Worm (Caenorhabditis elegans): ENCODE measurements around the gene srh-131.

The srh-131 gene

DNA sequence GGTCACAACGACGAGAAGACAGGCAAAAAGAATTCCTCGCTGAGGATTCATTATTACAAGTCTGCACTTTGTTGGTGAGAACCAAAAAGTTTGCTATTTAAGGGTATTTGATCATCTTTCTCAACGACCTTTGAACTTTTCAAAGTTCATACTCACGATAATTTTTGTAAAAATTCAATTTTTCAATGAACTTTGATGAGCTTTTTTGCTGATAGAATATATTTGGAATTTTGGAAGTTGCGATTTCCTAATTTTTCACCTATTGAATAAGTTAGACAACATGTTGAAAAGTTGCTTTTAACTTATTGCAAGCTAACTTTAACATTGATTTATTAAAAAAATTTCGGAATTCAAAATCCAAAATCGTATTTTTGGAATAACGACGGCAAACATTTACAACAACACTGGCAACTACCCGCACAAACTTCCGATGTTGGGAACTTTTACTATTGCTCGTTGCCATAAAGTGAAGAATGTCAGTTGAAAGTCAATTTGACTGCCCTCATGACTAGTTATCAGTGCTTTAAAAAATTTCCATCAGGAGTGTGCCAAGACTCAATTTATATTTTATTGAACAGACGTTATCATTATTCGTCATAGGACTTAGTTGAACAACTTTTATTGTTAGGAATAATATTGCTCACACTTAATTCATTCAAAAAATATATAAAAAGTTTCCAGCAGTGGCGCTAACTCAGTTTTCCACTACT is 17.5 kb downstream of the srh-131 start, which contains the start of the genes F49H6.8 and F49H6.5:
Gene F49H6.8, minus strand, starts transcription at position 51 of the 710 bp plus-strand sequence.
Gene F49H6.5, plus strand, starts transcription at position 629 of the 710 bp plus-strand sequence.
- TF ChIP-seq php-3 (GFP tag; IDR thresholded peaks at IDR 0.05) (peak; percentile 67; the same call in 1 of the 2 replicates), nhr-28 (tag; optimal IDR thresholded peaks at IDR 0.05) (peak; percentile 64), F10B5.3 (tag; optimal IDR thresholded peaks at IDR 0.05) (no peak), dmd-6 (GFP tag; IDR thresholded peaks at IDR 0.05) (peak; percentile 52), lsy-2 (tag; optimal IDR thresholded peaks at IDR 0.05) (no peak), lin-1 (GFP tag; IDR thresholded peaks at IDR 0.05) (no peak), hlh-11 (tag; optimal IDR thresholded peaks at IDR 0.05) (no peak), snpc-4 (tag; optimal IDR thresholded peaks at IDR 0.05) (no peak)

DNA sequence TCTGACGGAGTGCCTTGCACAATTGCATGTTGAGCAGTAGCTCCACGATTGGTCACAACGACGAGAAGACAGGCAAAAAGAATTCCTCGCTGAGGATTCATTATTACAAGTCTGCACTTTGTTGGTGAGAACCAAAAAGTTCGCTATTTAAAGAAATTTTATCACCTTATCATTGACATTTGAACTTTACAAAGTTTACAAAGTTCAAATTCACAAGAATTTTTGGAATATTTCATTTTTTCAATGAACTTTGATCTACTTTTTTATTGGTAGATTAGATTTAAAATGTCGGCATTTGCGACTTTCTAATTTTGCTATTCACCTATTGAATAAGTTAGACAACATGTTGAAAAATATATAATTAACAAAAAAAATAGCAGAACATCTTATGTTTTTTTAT is 21.0 kb downstream of the srh-131 start, which contains the start of gene F49H6.15:
Gene F49H6.15, minus strand, starts transcription at position 101 of the 400 bp plus-strand sequence.
- TF ChIP-seq ceh-28 (tag; optimal IDR thresholded peaks at IDR 0.05) (no peak), ces-1 (GFP tag; optimal IDR thresholded peaks at IDR 0.05) (no peak), vab-7 (GFP tag; IDR thresholded peaks at IDR 0.05) (no peak), tag-97 (GFP tag; IDR thresholded peaks at IDR 0.05) (no peak), spr-3 (GFP tag; optimal IDR thresholded peaks at IDR 0.05) (no peak), tra-1 (GFP tag; IDR thresholded peaks at IDR 0.05) (no peak), daf-19 (GFP tag; conservative IDR thresholded peaks at IDR 0.05) (no peak)

DNA sequence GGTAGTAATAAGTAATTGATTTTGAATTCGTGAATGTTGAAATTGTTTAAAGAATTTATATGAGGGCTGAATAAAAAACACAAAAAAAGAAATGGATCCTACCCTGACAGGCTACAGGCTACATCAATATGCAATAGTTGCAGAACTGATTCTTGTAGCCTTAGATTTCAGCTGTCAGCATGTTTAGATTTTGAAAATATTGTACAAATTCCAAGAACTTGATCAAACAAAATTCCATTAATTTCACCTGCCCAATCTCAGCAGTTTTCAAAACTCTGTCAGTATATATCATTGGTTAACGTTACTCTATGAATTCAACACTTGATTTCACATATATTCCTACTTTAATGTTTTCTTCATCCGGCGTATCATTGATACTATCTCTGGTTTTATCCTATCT is 25.1 kb downstream of the srh-131 start:
- TF ChIP-seq skn-1 (tag; optimal IDR thresholded peaks at IDR 0.05) (no peak), mdl-1 (tag; optimal IDR thresholded peaks at IDR 0.05) (no peak), dmd-9 (GFP tag; IDR thresholded peaks at IDR 0.05) (no peak), daf-16 (GFP tag; optimal IDR thresholded peaks at IDR 0.05) (no peak), daf-16 (tag; optimal IDR thresholded peaks at IDR 0.05) (no peak), hmg-1.1 (GFP tag; IDR thresholded peaks at IDR 0.05) (no peak), Y75B8A.6 (GFP tag; IDR thresholded peaks at IDR 0.05) (no peak), mep-1 (tag; optimal IDR thresholded peaks at IDR 0.05) (no peak), fos-1 (tag; optimal IDR thresholded peaks at IDR 0.05) (no peak), F49E8.2 (tag; optimal IDR thresholded peaks at IDR 0.05; ENCODE audit: borderline replicate concordance) (no peak), daf-8 (GFP tag; IDR thresholded peaks at IDR 0.05) (no peak), daf-12 (tag; optimal IDR thresholded peaks at IDR 0.05) (no peak), hlh-11 (tag; optimal IDR thresholded peaks at IDR 0.05) (no peak), lin-1 (GFP tag; IDR thresholded peaks at IDR 0.05) (no peak), ZK546.5 (tag; optimal IDR thresholded peaks at IDR 0.05) (no peak), nhr-25 (tag; optimal IDR thresholded peaks at IDR 0.05; ENCODE audit: borderline replicate concordance, insufficient read depth) (no peak)

DNA sequence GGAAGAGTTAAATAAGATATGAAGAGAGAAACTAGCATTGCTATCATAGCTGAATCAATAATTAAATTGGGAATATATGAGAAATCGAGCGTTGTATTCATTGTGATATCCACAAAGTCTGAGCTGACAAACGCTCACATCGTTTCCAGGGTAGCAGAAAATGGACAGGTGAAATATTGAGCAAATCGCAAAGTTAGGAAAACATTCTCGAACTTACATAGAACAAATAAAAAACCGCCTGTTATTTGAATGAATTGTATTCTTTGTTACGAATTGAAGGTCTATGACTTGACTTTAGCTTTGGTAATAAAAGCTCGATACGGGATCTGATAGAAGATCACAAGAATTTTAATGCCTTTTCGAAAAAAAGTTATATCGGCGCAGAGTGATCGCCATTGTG is 30.6 kb downstream of the srh-131 start, which contains the start of gene srz-94:
Gene srz-94, minus strand, starts transcription at position 101 of the 400 bp plus-strand sequence.
- TF ChIP-seq mdt-29 (GFP tag; IDR thresholded peaks at IDR 0.05) (no peak), dmd-6 (GFP tag; IDR thresholded peaks at IDR 0.05) (no peak), madf-5 (GFP tag; IDR thresholded peaks at IDR 0.05) (no peak), hif-1 (tag; optimal IDR thresholded peaks at IDR 0.05) (no peak), duxl-1 (tag; optimal IDR thresholded peaks at IDR 0.05; ENCODE audit: poor library complexity) (no peak), nhr-76 (tag; optimal IDR thresholded peaks at IDR 0.05) (no peak), ces-1 (GFP tag; optimal IDR thresholded peaks at IDR 0.05) (no peak), attf-4 (tag; optimal IDR thresholded peaks at IDR 0.05) (no peak), madf-9 (GFP tag; conservative IDR thresholded peaks at IDR 0.05) (no peak), fos-1 (tag; optimal IDR thresholded peaks at IDR 0.05) (no peak), dpl-1 (GFP tag; optimal IDR thresholded peaks at IDR 0.05) (no peak)
